Worm (Caenorhabditis elegans): ENCODE results near the gene lge-1.

DNA sequence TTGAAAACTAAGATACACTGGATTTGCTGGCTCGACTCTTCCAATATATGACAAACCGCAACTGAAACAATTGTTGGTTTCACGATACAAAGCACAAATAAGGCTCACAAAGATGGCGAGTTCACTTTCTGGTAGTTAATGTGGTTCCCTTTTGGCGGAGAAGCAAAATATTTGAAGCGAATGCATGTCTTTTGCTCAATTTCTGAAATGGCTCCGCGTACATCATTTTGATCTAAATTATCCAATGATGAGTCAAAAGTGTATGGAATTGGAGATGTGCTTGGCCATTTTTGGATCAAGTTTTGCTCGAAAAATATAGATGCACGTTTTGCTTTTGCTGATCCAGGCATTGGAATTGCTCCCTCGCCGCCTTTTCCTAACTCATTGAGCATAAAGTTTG lies 4.6 kb upstream of the lge-1 start:
- TF ChIP-seq ctbp-1 (GFP tag; IDR thresholded peaks at IDR 0.05) (no peak), ztf-11 (tag; optimal IDR thresholded peaks at IDR 0.05) (no peak), fos-1 (tag; optimal IDR thresholded peaks at IDR 0.05) (no peak), snpc-4 (tag; optimal IDR thresholded peaks at IDR 0.05) (no peak), nhr-76 (tag; optimal IDR thresholded peaks at IDR 0.05) (no peak), R02D3.7 (tag; optimal IDR thresholded peaks at IDR 0.05) (no peak), ama-1 (optimal IDR thresholded peaks at IDR 0.05) (no peak), F44E2.7 (GFP tag; IDR thresholded peaks at IDR 0.05) (no peak), ces-1 (GFP tag; optimal IDR thresholded peaks at IDR 0.05) (no peak), nhr-102 (tag; optimal IDR thresholded peaks at IDR 0.05) (no peak)

Measured in whole organism, L4 larva.